Worm (Caenorhabditis elegans) whole organism, late embryonic: ENCODE results near the gene F19C6.4.
A peak's percentile ranks its signal among the peaks of the same experiment; 100 is the strongest.

Experiments
- F13H6.1 ChIP-seq: sonication (generic microtip); optimal IDR thresholded peaks from 2 replicates; lab custom pipeline; 2016; ENCODE audit warnings: missing genetic modification characterization, missing compliant biosample characterization
- ama-1 ChIP-seq: fragments of 150-350 bp; optimal IDR thresholded peaks from 2 replicates; lab custom pipeline; 2014
- ceh-18 ChIP-seq: sonication (generic microtip); optimal IDR thresholded peaks from 2 replicates; lab custom pipeline; 2016; ENCODE audit warnings: missing genetic modification characterization, missing compliant biosample characterization
- ceh-24 ChIP-seq: sonication (generic microtip); optimal IDR thresholded peaks from 2 replicates; lab custom pipeline; 2016; ENCODE audit warnings: mild to moderate bottlenecking, missing genetic modification characterization, missing compliant biosample characterization
- ceh-34 ChIP-seq: sonication (generic microtip); optimal IDR thresholded peaks from 2 replicates; lab custom pipeline; 2016; ENCODE audit warnings: mild to moderate bottlenecking, missing genetic modification characterization, missing compliant biosample characterization
- ceh-48 ChIP-seq: sonication (generic microtip); optimal IDR thresholded peaks from 2 replicates; lab custom pipeline; 2016; ENCODE audit warnings: missing genetic modification characterization, inconsistent platforms, missing compliant biosample characterization
- ceh-6 ChIP-seq: fragments of 200-800 bp; sonication (Bioruptor generic); optimal IDR thresholded peaks from 2 replicates; lab custom pipeline; 2018; ENCODE audit warnings: mild to moderate bottlenecking, missing genetic modification characterization, missing compliant biosample characterization
- ceh-9 ChIP-seq: sonication (generic microtip); optimal IDR thresholded peaks from 2 replicates; lab custom pipeline; 2016; ENCODE audit warnings: mild to moderate bottlenecking, missing genetic modification characterization, inconsistent platforms, missing compliant biosample characterization
- elt-2 ChIP-seq: sonication (generic microtip); optimal IDR thresholded peaks from 2 replicates; lab custom pipeline; 2016; ENCODE audit warnings: missing genetic modification reagents, missing genetic modification characterization, missing compliant biosample characterization
- fax-1 ChIP-seq: sonication (generic microtip); optimal IDR thresholded peaks from 2 replicates; lab custom pipeline; 2016; ENCODE audit warnings: missing genotype, missing genetic modification characterization, missing compliant biosample characterization
- hlh-13 ChIP-seq: fragments of 200-800 bp; sonication (Bioruptor generic); optimal IDR thresholded peaks from 2 replicates; lab custom pipeline; 2018; ENCODE audit warnings: mild to moderate bottlenecking, missing genetic modification characterization, missing compliant biosample characterization
- hlh-8 ChIP-seq: sonication (generic microtip); optimal IDR thresholded peaks from 2 replicates; lab custom pipeline; 2016; ENCODE audit warnings: missing genotype, missing genetic modification characterization, missing compliant biosample characterization
- nhr-11 ChIP-seq: fragments of 150-350 bp; optimal IDR thresholded peaks from 2 replicates; lab custom pipeline; 2014; ENCODE audit warnings: missing biosample characterization, missing genetic modification characterization
- npax-4 ChIP-seq: sonication (generic microtip); optimal IDR thresholded peaks from 2 replicates; lab custom pipeline; 2016; ENCODE audit warnings: missing genetic modification characterization, missing compliant biosample characterization
- pag-3 ChIP-seq: sonication (generic microtip); optimal IDR thresholded peaks from 2 replicates; lab custom pipeline; 2016; ENCODE audit warnings: missing compliant biosample characterization, missing genetic modification characterization, borderline replicate concordance
- pat-9 ChIP-seq: fragments of 200-800 bp; sonication (Bioruptor generic); optimal IDR thresholded peaks from 2 replicates; lab custom pipeline; 2018; ENCODE audit warnings: mild to moderate bottlenecking, missing genetic modification characterization, moderate library complexity, missing compliant biosample characterization
- pha-2 ChIP-seq: sonication (generic microtip); optimal IDR thresholded peaks from 2 replicates; lab custom pipeline; 2017; ENCODE audit warnings: mild to moderate bottlenecking, missing genetic modification characterization, missing compliant biosample characterization
- rnt-1 ChIP-seq: sonication (generic microtip); optimal IDR thresholded peaks from 2 replicates; lab custom pipeline; 2016; ENCODE audit warnings: missing genetic modification characterization, missing compliant biosample characterization
- sdc-2 ChIP-seq: sonication (generic microtip); optimal IDR thresholded peaks from 2 replicates; lab custom pipeline; 2016; ENCODE audit warnings: missing genotype, missing genetic modification characterization, missing compliant biosample characterization
- sox-2 ChIP-seq: fragments of 200-800 bp; sonication (Bioruptor generic); IDR thresholded peaks from 2 replicates; pipeline ENCODE4 v1.3.6; 2022; ENCODE audit warnings: missing genetic modification reagents, missing genetic modification characterization, missing compliant biosample characterization
- syd-9 ChIP-seq: sonication (generic microtip); optimal IDR thresholded peaks from 2 replicates; lab custom pipeline; 2016; ENCODE audit warnings: mild to moderate bottlenecking, missing genetic modification characterization, moderate library complexity, missing compliant biosample characterization
- tbx-2 ChIP-seq: sonication (generic microtip); optimal IDR thresholded peaks from 2 replicates; lab custom pipeline; 2016; ENCODE audit warnings: missing genetic modification characterization, missing compliant biosample characterization
- unc-55 ChIP-seq: sonication (generic microtip); optimal IDR thresholded peaks from 2 replicates; lab custom pipeline; 2017; ENCODE audit warnings: missing biosample characterization, missing genetic modification reagents, missing genetic modification characterization

The F19C6.4 gene

DNA sequence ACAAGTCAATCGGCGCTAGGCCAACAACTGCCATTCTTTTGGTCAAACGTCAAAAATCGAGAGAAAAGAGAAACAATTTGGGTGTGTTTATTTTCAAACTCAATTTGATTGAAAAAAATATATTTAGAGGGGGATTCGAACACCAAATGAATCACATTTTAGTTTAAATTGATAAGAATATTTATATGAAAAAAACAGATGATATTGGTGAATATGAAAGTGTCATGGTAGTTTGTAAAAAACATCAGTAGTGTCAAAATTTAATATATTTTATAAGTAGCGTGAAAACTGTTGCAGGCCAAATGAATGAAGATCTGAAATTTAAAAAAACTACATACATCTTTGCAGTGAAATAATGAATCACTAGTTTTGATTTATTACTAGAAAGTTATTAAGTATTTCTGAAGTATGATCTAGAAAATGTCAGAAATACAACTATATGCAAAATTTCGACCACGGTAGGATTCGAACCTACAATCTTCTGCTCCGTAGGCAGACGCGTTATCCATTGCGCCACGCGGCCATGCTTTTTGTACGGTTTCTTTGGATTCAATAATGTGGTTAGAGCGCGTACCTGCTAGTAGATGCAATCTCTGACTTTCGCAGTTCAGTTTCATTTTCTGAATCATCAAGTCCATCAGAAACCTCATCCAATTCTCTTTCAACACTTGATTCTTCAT, at the start of gene F19C6.4:
Gene F19C6.4, minus strand, starts transcription at position 51 of the 680 bp plus-strand sequence.
- TF ChIP-seq unc-55 (GFP tag; lab: Kevin White, UChicago) = no peak
- no peak for TF ChIP-seq fax-1 (tag; lab: Kevin White, UChicago)
- no peak for TF ChIP-seq rnt-1 (tag; lab: Kevin White, UChicago)
- no peak for TF ChIP-seq syd-9 (tag; lab: Kevin White, UChicago)

DNA sequence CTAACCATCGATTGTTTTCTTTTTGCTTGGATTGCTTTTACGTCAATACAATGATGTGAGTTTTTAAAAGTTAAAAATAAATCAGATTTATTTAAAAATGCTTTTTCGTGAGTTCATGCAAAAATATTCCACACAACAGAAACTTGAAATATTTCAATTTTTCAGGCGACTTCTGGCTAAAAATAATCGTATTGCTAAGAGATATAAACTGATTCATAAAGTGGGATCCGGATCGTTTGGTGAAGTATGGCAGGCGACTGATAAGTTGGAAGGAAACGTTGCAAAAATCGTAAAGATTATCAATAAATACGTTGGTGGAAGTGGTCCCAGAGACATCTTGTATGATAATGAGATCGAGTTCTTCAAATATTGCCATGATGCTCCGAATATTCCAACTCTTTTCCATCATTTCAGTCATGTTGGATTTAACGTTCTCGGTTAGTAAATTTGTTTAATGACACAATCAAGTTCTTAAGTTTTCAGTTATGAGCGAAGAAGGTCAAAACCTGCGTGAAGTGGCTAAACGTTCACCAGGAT, 42.7 kb upstream of the F19C6.4 start, which contains the start of gene ZC373.3:
Gene ZC373.3, plus strand, starts transcription at position 51 of the 537 bp plus-strand sequence.
- no peak for TF ChIP-seq hlh-8 (tag; lab: Kevin White, UChicago)

DNA sequence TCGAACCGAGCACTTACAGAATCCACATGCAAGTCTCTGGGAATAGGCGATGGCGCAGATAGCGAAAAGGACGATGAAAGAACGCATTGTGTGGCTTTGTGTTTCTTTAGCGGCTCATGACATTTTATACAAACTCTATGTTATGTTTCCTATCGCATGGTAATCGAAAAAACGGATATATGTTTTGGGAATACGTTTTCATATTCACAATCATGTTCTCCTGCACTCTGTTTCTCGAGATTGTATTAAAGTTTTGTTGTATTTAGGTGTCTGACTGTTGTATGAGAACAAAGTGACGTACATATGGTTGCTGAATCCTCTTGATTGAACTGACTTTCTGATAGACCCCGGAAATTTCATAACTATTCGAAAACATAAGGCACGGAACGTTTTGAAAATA, 40.5 kb upstream of the F19C6.4 start, which contains the start of gene ZC373.2:
Gene ZC373.2, minus strand, starts transcription at position 101 of the 400 bp plus-strand sequence.
- TF ChIP-seq sdc-2 (tag; lab: Kevin White, UChicago) = no peak
- no peak for TF ChIP-seq elt-2 (tag; lab: Kevin White, UChicago)
- TF ChIP-seq sox-2 = no peak
- TF ChIP-seq pag-3 = no peak
- TF ChIP-seq ceh-18 (tag; lab: Kevin White, UChicago) = no peak
- no peak for TF ChIP-seq ceh-48 (tag; lab: Kevin White, UChicago)
- TF ChIP-seq ceh-6 (GFP tag; lab: Kevin White, UChicago) = no peak

DNA sequence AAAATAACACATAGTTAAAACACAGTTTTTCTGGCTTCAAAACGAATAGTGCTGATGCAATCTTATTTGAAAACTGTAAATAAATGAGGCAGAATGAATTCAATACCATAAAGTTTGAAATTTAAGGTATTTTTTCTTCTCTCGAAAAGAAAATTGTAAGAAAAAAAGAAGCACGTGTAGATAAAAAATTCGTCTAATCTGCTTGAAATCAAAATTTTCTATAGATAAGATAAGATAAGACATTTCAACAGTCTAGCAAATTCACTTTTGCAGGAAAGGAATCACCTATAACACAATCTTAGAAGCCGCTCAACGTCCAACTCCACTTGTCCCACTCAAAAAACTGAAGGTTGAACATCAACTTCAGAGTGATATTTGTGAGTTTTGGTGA, 36.6 kb upstream of the F19C6.4 start:
- no peak for TF ChIP-seq pat-9 (tag; lab: Kevin White, UChicago)
- TF ChIP-seq npax-4 (tag; lab: Kevin White, UChicago) = no peak
- no peak for TF ChIP-seq nhr-11 (tag; lab: Kevin White, UChicago)
- TF ChIP-seq ama-1 = no peak
- TF ChIP-seq ceh-9 = no peak
- TF ChIP-seq tbx-2 (tag; lab: Kevin White, UChicago) = no peak

DNA sequence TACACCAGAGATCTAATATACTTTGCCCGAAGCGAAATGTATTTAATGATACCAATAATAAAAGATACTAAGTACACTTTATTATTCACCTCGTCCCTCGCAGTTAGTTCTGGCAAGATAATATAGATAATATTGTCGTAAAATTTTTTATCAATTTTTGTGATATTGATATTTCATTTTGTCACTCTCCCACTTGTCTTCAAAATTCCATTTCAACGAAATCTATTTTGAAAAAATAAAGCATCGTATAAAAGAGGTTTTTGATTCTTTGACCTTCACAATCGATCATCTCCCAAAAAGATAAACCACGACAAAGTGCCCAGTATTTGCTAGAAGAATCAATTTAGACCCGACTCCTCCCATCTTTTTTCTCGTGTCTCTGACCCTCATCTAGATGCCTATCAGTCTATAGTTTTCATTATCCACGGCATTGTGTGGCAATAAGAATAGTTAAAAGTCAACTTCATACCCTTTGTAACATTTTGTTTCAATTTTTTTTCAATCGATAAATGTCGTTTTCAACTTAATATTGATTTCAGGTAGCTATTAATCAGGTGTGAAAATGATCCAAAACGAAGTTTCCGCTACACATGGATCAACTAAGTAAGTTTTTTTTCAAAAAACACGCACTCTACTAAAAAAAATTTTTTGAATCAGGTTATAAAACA, 36.1 kb upstream of the F19C6.4 start, which contains the start of gene cbs-1:
Gene cbs-1, plus strand, starts transcription at position 534 of the 668 bp plus-strand sequence.
- peak; percentile 57 for TF ChIP-seq elt-2 (tag; lab: Kevin White, UChicago)
- TF ChIP-seq tbx-2 (tag; lab: Kevin White, UChicago) = no peak
- TF ChIP-seq, all 69 proteins: peak for 1

DNA sequence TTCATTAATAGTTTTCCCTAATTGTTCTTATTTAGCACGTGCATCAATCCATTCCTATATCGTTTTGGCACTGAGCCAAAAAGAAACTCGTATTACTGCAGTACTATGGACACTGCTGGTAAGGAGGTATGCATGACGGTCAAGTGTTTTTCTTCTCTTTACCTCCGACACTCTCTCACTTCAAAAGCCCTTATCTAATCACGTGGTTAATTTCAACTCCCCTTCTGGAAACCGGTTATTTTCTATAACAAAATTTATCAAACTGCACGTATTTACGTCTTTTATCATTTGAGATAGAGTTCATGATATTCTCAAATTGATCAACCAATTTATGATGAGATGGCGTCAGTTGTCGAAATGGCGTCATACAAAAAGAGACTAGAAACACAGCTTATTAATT, 33.8 kb upstream of the F19C6.4 start:
- TF ChIP-seq elt-2 (tag; lab: Kevin White, UChicago) (peak; percentile 13), hlh-13 (no peak)
- TF ChIP-seq, all 69 proteins: peak for 1

DNA sequence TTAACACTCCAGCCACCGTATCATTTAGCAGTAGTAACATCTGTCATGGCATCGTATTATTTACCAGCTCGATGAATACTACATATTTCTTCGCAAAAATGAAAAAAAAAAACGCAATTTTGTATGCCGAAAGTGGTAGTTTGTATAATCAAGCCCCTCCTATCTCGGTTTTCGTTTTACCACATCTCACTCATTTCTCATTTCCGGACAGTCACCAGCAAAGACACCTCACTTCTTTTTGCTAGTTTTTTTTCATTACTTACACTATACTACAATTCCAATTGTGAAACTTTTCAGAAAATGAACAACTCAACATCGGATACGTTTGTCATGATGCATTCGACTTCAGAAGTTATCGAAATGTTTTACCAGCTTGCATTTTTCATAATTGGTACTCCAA, 31.3 kb upstream of the F19C6.4 start, which contains the start of gene gnrr-3:
Gene gnrr-3, plus strand, starts transcription at position 301 of the 400 bp plus-strand sequence.
- TF ChIP-seq npax-4 (tag; lab: Kevin White, UChicago) (no peak), ceh-34 (tag; lab: Kevin White, UChicago) (no peak), F13H6.1 (tag; lab: Kevin White, UChicago) (no peak), pha-2 (tag; lab: Kevin White, UChicago) (no peak), rnt-1 (tag; lab: Kevin White, UChicago) (no peak)

DNA sequence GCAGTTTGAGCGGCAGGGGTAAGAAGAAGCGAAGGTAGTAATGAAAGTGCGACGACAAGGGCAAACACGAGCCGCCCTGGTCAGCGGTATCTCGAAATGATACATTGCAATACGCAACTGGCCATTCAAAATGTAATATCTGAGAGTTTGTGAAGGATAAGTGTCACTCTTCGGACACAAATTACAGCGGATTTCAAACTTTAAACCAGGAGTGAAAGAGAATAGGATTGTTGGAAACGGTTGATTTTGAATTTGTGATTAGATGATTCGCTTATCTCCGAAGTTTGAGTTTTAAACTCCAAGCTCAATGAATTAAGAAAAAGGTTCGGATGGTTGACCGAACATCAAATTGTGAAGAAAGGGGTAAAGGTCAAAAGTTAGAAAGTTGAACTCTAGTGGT, 29.5 kb upstream of the F19C6.4 start, which contains the start of gene ZC374.2:
Gene ZC374.2, minus strand, starts transcription at position 101 of the 400 bp plus-strand sequence.
- TF ChIP-seq unc-55 (GFP tag; lab: Kevin White, UChicago) = peak; percentile 24
- TF ChIP-seq ceh-24 (tag; lab: Kevin White, UChicago) = no peak
